Fruit fly (Drosophila melanogaster): ENCODE results near the gene yellow-k.

DNA sequence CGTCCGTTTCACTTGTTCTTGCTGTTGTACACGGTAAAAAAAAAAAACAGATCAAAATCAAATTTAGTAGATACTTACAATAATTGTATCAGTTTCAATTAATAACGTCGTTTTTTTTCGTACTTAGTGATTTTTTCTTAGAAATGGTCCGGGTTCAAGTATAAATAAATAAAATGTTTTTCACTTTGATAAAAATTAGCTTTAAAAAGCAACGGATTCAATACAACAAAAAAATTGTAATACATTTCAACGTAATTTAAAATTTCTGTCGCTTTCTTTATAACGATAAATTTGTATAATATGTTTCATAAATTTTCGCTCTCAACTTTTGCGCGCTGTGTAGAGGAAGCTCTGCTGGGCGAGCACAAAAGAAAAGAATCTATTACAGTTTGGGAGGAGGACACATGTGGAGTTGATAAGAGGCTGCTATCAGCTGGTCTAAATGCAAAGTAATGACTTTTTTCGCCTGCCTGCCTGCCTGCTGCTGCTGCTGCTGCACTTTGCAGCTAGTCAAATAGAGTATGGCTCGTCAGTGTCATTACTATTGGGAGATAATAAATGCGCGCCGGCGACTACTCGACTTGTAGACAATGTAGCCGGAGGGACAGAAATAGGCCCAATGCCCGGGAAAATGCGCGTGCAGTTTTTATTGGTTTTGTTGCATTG is 17.6 kb downstream of the yellow-k start:
- TF ChIP-seq Deaf1 (tag; optimal IDR thresholded peaks at IDR 0.05) (peak; percentile 31), p53 (GFP tag; optimal IDR thresholded peaks at IDR 0.05) (no peak), repo (GFP tag; optimal IDR thresholded peaks at IDR 0.05) (no peak), ewg (GFP tag; optimal IDR thresholded peaks at IDR 0.05) (peak; percentile 50), CG8290 (GFP tag; optimal IDR thresholded peaks at IDR 0.05) (no peak), CG8290 (tag; optimal IDR thresholded peaks at IDR 0.05) (no peak), Hr39 (optimal IDR thresholded peaks at IDR 0.05) (no peak), br (optimal IDR thresholded peaks at IDR 0.05) (no peak), sr (GFP tag; IDR thresholded peaks at IDR 0.05) (no peak)

Measured in whole organism, embryonic.